Worm (Caenorhabditis elegans) whole organism, young adult: ENCODE results near the gene B0416.4.

Source experiments
- B0035.1 ChIP-seq: sonication (generic microtip); optimal IDR thresholded peaks from 2 replicates; lab custom pipeline; 2016; ENCODE audit warnings: missing genetic modification characterization, mild to moderate bottlenecking, missing compliant biosample characterization, missing genotype, missing genetic modification reagents
- F23B12.7 ChIP-seq: sonication (generic microtip); optimal IDR thresholded peaks from 2 replicates; lab custom pipeline; 2017; ENCODE audit warnings: missing genetic modification characterization, mild to moderate bottlenecking, missing compliant biosample characterization, antibody characterized with exemption, moderate library complexity; ENCODE audit not compliant: insufficient read depth
- F49E8.2 ChIP-seq: sonication (generic microtip); optimal IDR thresholded peaks from 3 replicates; lab custom pipeline; 2017; ENCODE audit warnings: missing genetic modification characterization, mild to moderate bottlenecking, missing compliant biosample characterization, antibody characterized with exemption, moderate library complexity; ENCODE audit not compliant: insufficient read depth
- F57C9.4 ChIP-seq: sonication (generic microtip); optimal IDR thresholded peaks from 2 replicates; lab custom pipeline; 2017; ENCODE audit warnings: mild to moderate bottlenecking, missing genetic modification characterization, missing compliant biosample characterization
- K11D2.4 ChIP-seq: fragments of 200-800 bp; sonication (Bioruptor generic); IDR thresholded peaks from 2 replicates; pipeline ENCODE4 v1.3.6; 2022; ENCODE audit warnings: missing genetic modification reagents, missing genetic modification characterization, missing compliant biosample characterization
- K12H6.12 ChIP-seq: fragments of 200-800 bp; sonication (Bioruptor generic); optimal IDR thresholded peaks from 2 replicates; lab custom pipeline; 2018; ENCODE audit warnings: mild to moderate bottlenecking, missing genetic modification characterization, missing compliant biosample characterization
- T07F8.4 ChIP-seq: sonication (generic microtip); optimal IDR thresholded peaks from 2 replicates; lab custom pipeline; 2016; ENCODE audit warnings: mild to moderate bottlenecking, missing genetic modification characterization, moderate library complexity, missing compliant biosample characterization
- Y56A3A.18 ChIP-seq: fragments of 200-800 bp; sonication (Bioruptor generic); IDR thresholded peaks from 2 replicates; pipeline ENCODE4 v1.3.6; 2022; ENCODE audit warnings: missing genetic modification reagents, missing genetic modification characterization, missing compliant biosample characterization
- ZK185.1 ChIP-seq: sonication (generic microtip); optimal IDR thresholded peaks from 2 replicates; lab custom pipeline; 2016; ENCODE audit warnings: mild to moderate bottlenecking, missing genetic modification characterization, missing compliant biosample characterization; ENCODE audit not compliant: poor library complexity, severe bottlenecking
- ama-1 ChIP-seq, 3 experiments: fragments of 150-350 bp in 1 of 3; sonication (generic microtip) in 2 of 3; optimal IDR thresholded peaks; 2 replicates each; lab custom pipeline; 2014 to 2018; ENCODE audit warnings: missing biosample characterization in 2 of 3, missing genetic modification characterization in 2 of 3, missing genetic modification reagents in 2 of 3
- aptf-3 ChIP-seq: fragments of 200-800 bp; sonication (Bioruptor generic); IDR thresholded peaks from 2 replicates; pipeline ENCODE4 v1.3.6; 2022; ENCODE audit warnings: missing genetic modification characterization, missing compliant biosample characterization
- atf-7 ChIP-seq: sonication (generic microtip); optimal IDR thresholded peaks from 2 replicates; lab custom pipeline; 2017; ENCODE audit warnings: mild to moderate bottlenecking, missing genetic modification characterization, missing compliant biosample characterization
- athp-1 ChIP-seq: sonication (generic microtip); optimal IDR thresholded peaks from 2 replicates; lab custom pipeline; 2017; ENCODE audit warnings: mild to moderate bottlenecking, missing genetic modification characterization, missing compliant biosample characterization
- attf-6 ChIP-seq: fragments of 200-800 bp; sonication (Bioruptor generic); IDR thresholded peaks from 2 replicates; pipeline ENCODE4 v1.3.6; 2022; ENCODE audit warnings: missing genetic modification reagents, missing genetic modification characterization, missing compliant biosample characterization
- bed-2 ChIP-seq: fragments of 200-800 bp; sonication (Bioruptor generic); IDR thresholded peaks from 2 replicates; pipeline ENCODE4 v1.3.6; 2022; ENCODE audit warnings: missing genetic modification reagents, missing genetic modification characterization, missing compliant biosample characterization
- ccch-3 ChIP-seq: fragments of 200-800 bp; sonication (Bioruptor generic); optimal IDR thresholded peaks from 2 replicates; lab custom pipeline; 2018; ENCODE audit warnings: mild to moderate bottlenecking, missing genetic modification characterization, missing compliant biosample characterization
- ceh-27 ChIP-seq: fragments of 200-800 bp; sonication (Bioruptor generic); optimal IDR thresholded peaks from 2 replicates; lab custom pipeline; 2018; ENCODE audit warnings: mild to moderate bottlenecking, missing genetic modification characterization, moderate library complexity, missing compliant biosample characterization
- ceh-40 ChIP-seq: fragments of 200-800 bp; sonication (Bioruptor generic); IDR thresholded peaks from 2 replicates; pipeline ENCODE4 v1.3.6; 2022; ENCODE audit warnings: missing genetic modification characterization, missing compliant biosample characterization
- ceh-79 ChIP-seq: sonication (generic microtip); optimal IDR thresholded peaks from 2 replicates; lab custom pipeline; 2017; ENCODE audit warnings: mild to moderate bottlenecking, missing genetic modification characterization, missing compliant biosample characterization
- die-1 ChIP-seq: sonication (generic microtip); optimal IDR thresholded peaks from 2 replicates; lab custom pipeline; 2016; ENCODE audit warnings: missing genotype, mild to moderate bottlenecking, missing genetic modification characterization, missing compliant biosample characterization
- dox-1 ChIP-seq: fragments of 200-800 bp; sonication (Bioruptor generic); IDR thresholded peaks from 2 replicates; pipeline ENCODE4 v1.3.6; 2022; ENCODE audit warnings: missing genetic modification reagents, missing genetic modification characterization, missing compliant biosample characterization
- egl-44 ChIP-seq: fragments of 200-800 bp; sonication (Bioruptor generic); IDR thresholded peaks from 2 replicates; pipeline ENCODE4 v1.3.6; 2022; ENCODE audit warnings: missing genetic modification reagents, missing genetic modification characterization, missing compliant biosample characterization
- him-1 ChIP-seq: sonication (generic microtip); optimal IDR thresholded peaks from 2 replicates; lab custom pipeline; 2016; ENCODE audit warnings: missing genotype, missing genetic modification reagents, missing genetic modification characterization, missing compliant biosample characterization
- hmg-1.2 ChIP-seq: fragments of 200-800 bp; sonication (Bioruptor generic); IDR thresholded peaks from 2 replicates; pipeline ENCODE4 v1.3.6; 2022; ENCODE audit warnings: missing genetic modification reagents, missing genetic modification characterization, missing compliant biosample characterization
- hrde-1 ChIP-seq: sonication (generic microtip); optimal IDR thresholded peaks from 2 replicates; lab custom pipeline; 2016; ENCODE audit warnings: missing genetic modification characterization, mild to moderate bottlenecking, missing compliant biosample characterization, moderate library complexity, missing genotype, missing genetic modification reagents, borderline replicate concordance
- let-526 ChIP-seq: fragments of 200-800 bp; sonication (Bioruptor generic); IDR thresholded peaks from 2 replicates; pipeline ENCODE4 v1.3.6; 2022; ENCODE audit warnings: missing genetic modification reagents, missing genetic modification characterization, missing compliant biosample characterization
- let-607 ChIP-seq, 2 experiments: fragments of 200-800 bp in 1 of 2; sonication (Bioruptor generic) in 1 of 2; sonication (generic microtip) in 1 of 2; optimal IDR thresholded peaks; 2 replicates each; lab custom pipeline; 2016 to 2018; ENCODE audit warnings: mild to moderate bottlenecking in 2 of 2, missing compliant biosample characterization in 2 of 2, missing genetic modification characterization in 2 of 2, moderate library complexity in 2 of 2, missing genotype in 1 of 2
- lin-26 ChIP-seq: fragments of 200-800 bp; sonication (Bioruptor generic); IDR thresholded peaks from 2 replicates; pipeline ENCODE4 v1.3.6; 2022; ENCODE audit warnings: missing genetic modification reagents, missing genetic modification characterization, missing compliant biosample characterization
- lin-54 ChIP-seq: fragments of 200-800 bp; sonication (Bioruptor generic); optimal IDR thresholded peaks from 2 replicates; lab custom pipeline; 2018; ENCODE audit warnings: mild to moderate bottlenecking, missing genetic modification characterization, missing compliant biosample characterization
- madf-3 ChIP-seq: fragments of 200-800 bp; sonication (Bioruptor generic); IDR thresholded peaks from 2 replicates; pipeline ENCODE4 v1.3.6; 2022; ENCODE audit warnings: missing genetic modification reagents, missing genetic modification characterization, missing compliant biosample characterization
- mcd-1 ChIP-seq: fragments of 200-800 bp; sonication (Bioruptor generic); IDR thresholded peaks from 2 replicates; pipeline ENCODE4 v1.3.6; 2022; ENCODE audit warnings: missing genetic modification reagents, missing genetic modification characterization, missing compliant biosample characterization
- mes-4 ChIP-seq: sonication (generic microtip); optimal IDR thresholded peaks from 2 replicates; lab custom pipeline; 2016; ENCODE audit warnings: missing genotype, missing genetic modification characterization, missing compliant biosample characterization
- nhr-120 ChIP-seq: fragments of 200-800 bp; sonication (Bioruptor generic); IDR thresholded peaks from 2 replicates; pipeline ENCODE4 v1.3.6; 2022; ENCODE audit warnings: missing genetic modification characterization, missing compliant biosample characterization
- nhr-179 ChIP-seq: sonication (generic microtip); optimal IDR thresholded peaks from 2 replicates; lab custom pipeline; 2016; ENCODE audit warnings: mild to moderate bottlenecking, missing genetic modification characterization, missing compliant biosample characterization
- nhr-27 ChIP-seq: fragments of 200-800 bp; sonication (Bioruptor generic); optimal IDR thresholded peaks from 2 replicates; lab custom pipeline; 2018; ENCODE audit warnings: mild to moderate bottlenecking, missing genetic modification characterization, moderate library complexity, missing compliant biosample characterization
- nhr-90 ChIP-seq: sonication (generic microtip); optimal IDR thresholded peaks from 2 replicates; lab custom pipeline; 2016; ENCODE audit warnings: missing genotype, mild to moderate bottlenecking, missing genetic modification characterization, missing compliant biosample characterization
- pbrm-1 ChIP-seq: fragments of 200-800 bp; sonication (Bioruptor generic); IDR thresholded peaks from 2 replicates; pipeline ENCODE4 v1.3.6; 2022; ENCODE audit warnings: missing genetic modification reagents, missing genetic modification characterization, missing compliant biosample characterization
- pha-4 ChIP-seq: fragments of 150-350 bp; sonication (generic microtip); optimal IDR thresholded peaks from 2 replicates; lab custom pipeline; 2014; ENCODE audit warnings: missing biosample characterization, missing genetic modification reagents, missing genetic modification characterization
- rpc-1 ChIP-seq, 2 experiments: fragments of 150-350 bp in 1 of 2; sonication (generic microtip) in 1 of 2; optimal IDR thresholded peaks; 2 replicates each; lab custom pipeline; 2014 to 2018; ENCODE audit warnings: missing biosample characterization in 1 of 2, missing genetic modification characterization in 1 of 2, missing genetic modification reagents in 1 of 2, missing genotype in 1 of 2
- snpc-1.3 ChIP-seq: sonication (generic microtip); optimal IDR thresholded peaks from 2 replicates; lab custom pipeline; 2017; ENCODE audit warnings: missing genetic modification characterization, mild to moderate bottlenecking, missing compliant biosample characterization, antibody characterized with exemption, moderate library complexity, missing genotype, missing genetic modification reagents; ENCODE audit not compliant: insufficient read depth
- snpc-4 ChIP-seq, 5 experiments: fragments of 150-350 bp in 1 of 5; sonication (generic microtip) in 4 of 5; optimal IDR thresholded peaks; 2 replicates each; lab custom pipeline; 2014 to 2018; ENCODE audit warnings: missing genetic modification characterization in 5 of 5, missing biosample characterization in 3 of 5, antibody characterized with exemption in 2 of 5, mild to moderate bottlenecking in 2 of 5, missing compliant biosample characterization in 2 of 5, missing genotype in 2 of 5, moderate library complexity in 2 of 5, missing genetic modification reagents in 1 of 5
- tbp1 ChIP-seq: fragments of 200-800 bp; sonication (Bioruptor generic); optimal IDR thresholded peaks from 2 replicates; lab custom pipeline; 2018; ENCODE audit warnings: mild to moderate bottlenecking, missing genetic modification characterization, missing compliant biosample characterization
- tbx-9 ChIP-seq: sonication (generic microtip); optimal IDR thresholded peaks from 2 replicates; lab custom pipeline; 2016; ENCODE audit warnings: borderline replicate concordance, missing genetic modification characterization, inconsistent platforms, missing compliant biosample characterization
- zim-3 ChIP-seq: sonication (generic microtip); optimal IDR thresholded peaks from 2 replicates; lab custom pipeline; 2017; ENCODE audit warnings: mild to moderate bottlenecking, missing genetic modification characterization, moderate library complexity, missing compliant biosample characterization
- ztf-25 ChIP-seq: fragments of 200-800 bp; sonication (Bioruptor generic); IDR thresholded peaks from 2 replicates; pipeline ENCODE4 v1.3.6; 2022; ENCODE audit warnings: missing genetic modification reagents, missing genetic modification characterization, missing compliant biosample characterization

B0416.4 gene

ce11 chrX:9237708-9238107 is 41.0 kb upstream of the B0416.4 start (continued):
- TF ChIP-seq die-1 (tag; lab: Kevin White, UChicago), result peak; percentile 93
- TF ChIP-seq lin-26 (GFP tag; lab: Robert Waterston, UW), result peak; percentile 94
- peak; percentile 86 for TF ChIP-seq tbp1 (GFP tag; lab: Kevin White, UChicago)
- no peak for TF ChIP-seq ama-1 (optimal IDR thresholded peaks at IDR 0.05; lab: Kevin White, UChicago)
- peak in 1 of 2 experiments; percentile 48 for TF ChIP-seq ama-1 (GFP tag; optimal IDR thresholded peaks at IDR 0.05; lab: Kevin White, UChicago)
- peak; percentile 80 for TF ChIP-seq nhr-90 (tag; lab: Kevin White, UChicago)
- TF ChIP-seq F23B12.7, result no peak
- peak; percentile 67 for TF ChIP-seq ZK185.1 (tag; lab: Kevin White, UChicago)
- TF ChIP-seq egl-44 (GFP tag; lab: Robert Waterston, UW), result peak; percentile 70; the same call in 1 of the 2 replicates
- TF ChIP-seq hmg-1.2 (GFP tag; lab: Robert Waterston, UW), result peak; percentile 63
- peak; percentile 63; the same call in 1 of the 2 replicates for TF ChIP-seq dox-1 (GFP tag; lab: Robert Waterston, UW)
- no peak for TF ChIP-seq K11D2.4 (GFP tag; lab: Robert Waterston, UW)
- TF ChIP-seq mes-4, result peak; percentile 82
- TF ChIP-seq F57C9.4 (tag; lab: Kevin White, UChicago), result no peak
- no peak for TF ChIP-seq ccch-3
- TF ChIP-seq madf-3, result 0 out of 2 replicates have a peak, but pooled peaks have one; percentile 39
- TF ChIP-seq mcd-1 (GFP tag; lab: Robert Waterston, UW), result peak; percentile 50; the same call in 1 of the 2 replicates
- no peak for TF ChIP-seq ceh-79
- peak; percentile 45 for TF ChIP-seq B0035.1 (tag; lab: Kevin White, UChicago)
- TF ChIP-seq let-526 (GFP tag; lab: Robert Waterston, UW), result no peak
- TF ChIP-seq K12H6.12, result no peak
- TF ChIP-seq pha-4, result no peak
- peak; percentile 20 for TF ChIP-seq tbx-9
- peak; percentile 37 for TF ChIP-seq nhr-179
- TF ChIP-seq lin-54, result peak; percentile 15
- TF ChIP-seq him-1 (tag; lab: Kevin White, UChicago), result peak; percentile 80
- TF ChIP-seq hrde-1 (tag; lab: Kevin White, UChicago), result peak; percentile 59
- peak; percentile 37 for TF ChIP-seq zim-3 (tag; lab: Kevin White, UChicago)
- peak; percentile 53 for TF ChIP-seq F49E8.2
- TF ChIP-seq nhr-120 (GFP tag; lab: Robert Waterston, UW), result no peak
- TF ChIP-seq bed-2 (GFP tag; lab: Robert Waterston, UW), result no peak
- TF ChIP-seq attf-6 (GFP tag; lab: Robert Waterston, UW), result peak; percentile 61; the same call in 1 of the 2 replicates
- TF ChIP-seq let-607 (tag; optimal IDR thresholded peaks at IDR 0.05; lab: Kevin White, UChicago), result peak in 1 of 2 experiments; percentile 6
- TF ChIP-seq T07F8.4, result peak; percentile 53
- TF ChIP-seq atf-7 (tag; lab: Kevin White, UChicago), result no peak
- no peak for TF ChIP-seq aptf-3 (GFP tag; lab: Robert Waterston, UW)
- TF ChIP-seq athp-1 (tag; lab: Kevin White, UChicago), result peak; percentile 6
- peak; percentile 35 for TF ChIP-seq snpc-1.3 (tag; lab: Kevin White, UChicago)
- peak; percentile 76 for TF ChIP-seq snpc-4 (GFP tag; optimal IDR thresholded peaks at IDR 0.05; lab: Kevin White, UChicago)
- peak in 3 of 4 experiments; percentile 25 to 70 (median 47) for TF ChIP-seq snpc-4 (tag; optimal IDR thresholded peaks at IDR 0.05; lab: Kevin White, UChicago)
- peak; percentile 80; the same call in 1 of the 2 replicates for TF ChIP-seq ztf-25
- TF ChIP-seq ceh-40 (GFP tag; lab: Robert Waterston, UW), result 0 out of 2 replicates have a peak, but pooled peaks have one; percentile 44
- TF ChIP-seq nhr-27 (tag; lab: Kevin White, UChicago), result no peak
- TF ChIP-seq pbrm-1, result peak; percentile 60; the same call in 1 of the 2 replicates
- TF ChIP-seq ceh-27 (GFP tag; lab: Kevin White, UChicago), result peak; percentile 21
- peak; percentile 90 for TF ChIP-seq rpc-1 (optimal IDR thresholded peaks at IDR 0.05; lab: Kevin White, UChicago)
- peak; percentile 97 for TF ChIP-seq rpc-1 (tag; optimal IDR thresholded peaks at IDR 0.05; lab: Kevin White, UChicago)
- peak; percentile 51; the same call in 1 of the 2 replicates for TF ChIP-seq Y56A3A.18 (GFP tag; lab: Robert Waterston, UW)
